Worm (Caenorhabditis elegans) whole organism, midembryonic: ENCODE results near the gene idpc-2.

Source experiments
- T22C8.4 ChIP-seq: fragments of 200-800 bp; sonication (Bioruptor generic); IDR thresholded peaks from 2 replicates; pipeline ENCODE4 v1.3.6; 2022; ENCODE audit warnings: missing genetic modification characterization, missing compliant biosample characterization
- tab-1 ChIP-seq: fragments of 200-800 bp; sonication (Bioruptor generic); IDR thresholded peaks from 2 replicates; pipeline ENCODE4 v1.3.6; 2022; ENCODE audit warnings: missing genetic modification characterization, missing compliant biosample characterization
- ztf-23 ChIP-seq: fragments of 200-800 bp; sonication (Bioruptor generic); IDR thresholded peaks from 2 replicates; pipeline ENCODE4 v1.3.6; 2022; ENCODE audit warnings: missing genetic modification reagents, missing genetic modification characterization, missing compliant biosample characterization

ce11 chrV:8608483-8608882 lies 12.6 kb downstream of the idpc-2 start:
- TF ChIP-seq ztf-23 (GFP tag; lab: Robert Waterston, UW) (no peak), tab-1 (GFP tag; lab: Robert Waterston, UW) (no peak), T22C8.4 (GFP tag; lab: Robert Waterston, UW) (no peak)
